Fruit fly (Drosophila melanogaster) whole organism, embryonic: ENCODE measurements around the gene nompB.

Experiments
- CG10979 ChIP-seq: fragments of 200-800 bp; sonication (Bioruptor generic); optimal IDR thresholded peaks from 2 replicates; lab custom pipeline; 2018; ENCODE audit warnings: missing biosample characterization, mild to moderate bottlenecking, missing genetic modification characterization, moderate library complexity
- CG11398 ChIP-seq: fragments of 200-800 bp; sonication (Bioruptor generic); optimal IDR thresholded peaks from 2 replicates; lab custom pipeline; 2016; ENCODE audit warnings: missing biosample characterization, missing genetic modification characterization
- CG11723 ChIP-seq: fragments of 200-800 bp; sonication (Bioruptor generic); optimal IDR thresholded peaks from 2 replicates; lab custom pipeline; 2017; ENCODE audit warnings: missing biosample characterization, mild to moderate bottlenecking, missing genetic modification characterization
- CG12391 ChIP-seq: fragments of 200-800 bp; sonication (Bioruptor generic); optimal IDR thresholded peaks from 3 replicates; lab custom pipeline; 2018; ENCODE audit warnings: missing biosample characterization, mild to moderate bottlenecking, missing genetic modification characterization, moderate library complexity
- CG12744 ChIP-seq: fragments of 200-800 bp; sonication (Bioruptor generic); optimal IDR thresholded peaks from 2 replicates; lab custom pipeline; 2016; ENCODE audit warnings: missing biosample characterization, missing genetic modification characterization
- CG12942 ChIP-seq: fragments of 200-800 bp; sonication (Bioruptor generic); optimal IDR thresholded peaks from 3 replicates; lab custom pipeline; 2016; ENCODE audit warnings: missing biosample characterization, missing genetic modification characterization
- CG13287 ChIP-seq: fragments of 200-800 bp; sonication (Bioruptor generic); IDR thresholded peaks from 2 replicates; pipeline ENCODE4 v1.3.6; 2022; ENCODE audit warnings: missing biosample characterization, missing genetic modification characterization; ENCODE audit not compliant: partially characterized antibody
- CG13894 ChIP-seq: fragments of 200-800 bp; sonication (Bioruptor generic); optimal IDR thresholded peaks from 3 replicates; lab custom pipeline; 2018; ENCODE audit warnings: missing biosample characterization, mild to moderate bottlenecking, missing genetic modification characterization, moderate library complexity
- CG17829 ChIP-seq: fragments of 200-800 bp; optimal IDR thresholded peaks from 2 replicates; lab custom pipeline; 2019; ENCODE audit warnings: missing biosample characterization, mild to moderate bottlenecking, missing genetic modification characterization, moderate library complexity
- CG2199 ChIP-seq: fragments of 200-800 bp; sonication (Bioruptor generic); IDR thresholded peaks from 3 replicates; pipeline ENCODE4 v1.3.6; 2022; ENCODE audit warnings: missing biosample characterization, missing genetic modification characterization
- CG2712 ChIP-seq: fragments of 200-800 bp; optimal IDR thresholded peaks from 3 replicates; lab custom pipeline; 2019; ENCODE audit warnings: missing biosample characterization, mild to moderate bottlenecking, missing genetic modification characterization, moderate library complexity
- CG31441 ChIP-seq: fragments of 200-800 bp; sonication (Bioruptor generic); IDR thresholded peaks from 2 replicates; pipeline ENCODE4 v1.3.6; 2022; ENCODE audit warnings: missing biosample characterization, missing genetic modification characterization
- CG33213 ChIP-seq: fragments of 200-800 bp; sonication (Bioruptor generic); optimal IDR thresholded peaks from 3 replicates; lab custom pipeline; 2016; ENCODE audit warnings: missing biosample characterization, missing genetic modification characterization
- CG3847 ChIP-seq: fragments of 200-800 bp; sonication (Bioruptor generic); IDR thresholded peaks from 2 replicates; pipeline ENCODE4 v1.3.6; 2022; ENCODE audit warnings: missing biosample characterization, missing genetic modification characterization
- CG4617 ChIP-seq: fragments of 200-800 bp; sonication (Bioruptor generic); optimal IDR thresholded peaks from 3 replicates; lab custom pipeline; 2016; ENCODE audit warnings: missing biosample characterization, missing genetic modification characterization, borderline replicate concordance
- CG8944 ChIP-seq: fragments of 200-800 bp; sonication (Bioruptor generic); optimal IDR thresholded peaks from 3 replicates; lab custom pipeline; 2016; ENCODE audit warnings: missing biosample characterization, missing genetic modification characterization
- CG9817 ChIP-seq: fragments of 200-800 bp; sonication (Bioruptor generic); optimal IDR thresholded peaks from 2 replicates; lab custom pipeline; 2018; ENCODE audit warnings: missing biosample characterization, mild to moderate bottlenecking, missing genetic modification characterization, moderate library complexity
- CrebB ChIP-seq: fragments of 200-800 bp; sonication (Bioruptor generic); optimal IDR thresholded peaks from 3 replicates; lab custom pipeline; 2018; ENCODE audit warnings: missing biosample characterization, mild to moderate bottlenecking, missing genetic modification characterization
- Fer1 ChIP-seq: fragments of 200-800 bp; sonication (Bioruptor generic); optimal IDR thresholded peaks from 2 replicates; lab custom pipeline; 2017; ENCODE audit warnings: missing biosample characterization, mild to moderate bottlenecking, missing genetic modification characterization
- Lhr ChIP-seq: fragments of 200-800 bp; sonication (Bioruptor generic); optimal IDR thresholded peaks from 3 replicates; lab custom pipeline; 2017; ENCODE audit warnings: mild to moderate bottlenecking, missing biosample characterization, missing genetic modification reagents, missing genetic modification characterization
- MESR4 ChIP-seq: fragments of 200-800 bp; sonication (Bioruptor generic); optimal IDR thresholded peaks from 2 replicates; lab custom pipeline; 2018; ENCODE audit warnings: missing biosample characterization, mild to moderate bottlenecking, missing genetic modification characterization, moderate library complexity
- Med ChIP-seq: fragments of 200-800 bp; sonication (Bioruptor generic); peaks from one replicate; lab custom pipeline; 2016; ENCODE audit warnings: missing biosample characterization, missing genetic modification characterization, mild to moderate bottlenecking, inconsistent platforms, moderate library complexity
- Oaz ChIP-seq: fragments of 200-800 bp; sonication (Bioruptor generic); IDR thresholded peaks from 2 replicates; pipeline ENCODE4 v1.3.6; 2022; ENCODE audit warnings: missing biosample characterization, missing genetic modification characterization
- Pdp1 ChIP-seq, 2 experiments: fragments of 200-800 bp; sonication (Bioruptor generic); optimal IDR thresholded peaks; 3 replicates each; lab custom pipeline; 2016; ENCODE audit warnings: missing biosample characterization in 2 of 2, missing genetic modification characterization in 2 of 2, mild to moderate bottlenecking in 1 of 2, moderate library complexity in 1 of 2
- Sox102F ChIP-seq: fragments of 200-800 bp; sonication (Bioruptor generic); optimal IDR thresholded peaks from 2 replicates; lab custom pipeline; 2018; ENCODE audit warnings: missing biosample characterization, mild to moderate bottlenecking, missing genetic modification characterization, moderate library complexity
- Stat92E ChIP-seq, 3 experiments: fragments of >200 bp in 2 of 3; fragments of 200-800 bp in 1 of 3; sonication (Bioruptor generic) in 1 of 3; optimal IDR thresholded peaks; 2 replicates each; lab custom pipeline; 2017 to 2019; ENCODE audit warnings: missing biosample characterization in 3 of 3, missing genetic modification characterization in 3 of 3, mild to moderate bottlenecking in 1 of 3, moderate library complexity in 1 of 3
- Vsx1 ChIP-seq: fragments of 200-800 bp; sonication (Bioruptor generic); optimal IDR thresholded peaks from 2 replicates; lab custom pipeline; 2017; ENCODE audit warnings: missing biosample characterization, mild to moderate bottlenecking, missing genetic modification characterization, missing genetic modification reagents
- cato ChIP-seq: fragments of 200-800 bp; sonication (Bioruptor generic); optimal IDR thresholded peaks from 2 replicates; lab custom pipeline; 2016; ENCODE audit warnings: missing biosample characterization, missing genetic modification characterization, borderline replicate concordance
- caup ChIP-seq: fragments of 200-800 bp; sonication (Bioruptor generic); optimal IDR thresholded peaks from 3 replicates; lab custom pipeline; 2017; ENCODE audit warnings: missing biosample characterization, mild to moderate bottlenecking, missing genetic modification characterization, moderate library complexity; ENCODE audit not compliant: severe bottlenecking
- cg ChIP-seq: fragments of 200-800 bp; sonication (Bioruptor generic); optimal IDR thresholded peaks from 3 replicates; lab custom pipeline; 2019; ENCODE audit warnings: missing biosample characterization, mild to moderate bottlenecking, missing genetic modification characterization, moderate library complexity
- danr ChIP-seq: fragments of 200-800 bp; sonication (Bioruptor generic); IDR thresholded peaks from 2 replicates; pipeline ENCODE4 v1.3.6; 2022; ENCODE audit warnings: missing biosample characterization, missing genetic modification characterization
- exex ChIP-seq: fragments of 200-800 bp; sonication (Bioruptor generic); optimal IDR thresholded peaks from 4 replicates; lab custom pipeline; 2018; ENCODE audit warnings: missing biosample characterization, mild to moderate bottlenecking, missing genetic modification characterization, moderate library complexity
- ftz-f1 ChIP-seq: fragments of 200-800 bp; sonication (Bioruptor generic); optimal IDR thresholded peaks from 2 replicates; lab custom pipeline; 2016; ENCODE audit warnings: missing biosample characterization, missing genetic modification characterization
- gem ChIP-seq: fragments of 200-800 bp; sonication (Bioruptor generic); optimal IDR thresholded peaks from 2 replicates; lab custom pipeline; 2019; ENCODE audit warnings: missing biosample characterization, mild to moderate bottlenecking, missing genetic modification characterization, moderate library complexity
- gfzf ChIP-seq: fragments of 200-800 bp; sonication (Bioruptor generic); optimal IDR thresholded peaks from 2 replicates; lab custom pipeline; 2016; ENCODE audit warnings: missing biosample characterization, mild to moderate bottlenecking, missing genetic modification characterization, moderate library complexity
- grau ChIP-seq: fragments of 200-800 bp; optimal IDR thresholded peaks from 3 replicates; lab custom pipeline; 2019; ENCODE audit warnings: missing biosample characterization, mild to moderate bottlenecking, missing genetic modification characterization, moderate library complexity
- gsb-n ChIP-seq: fragments of 200-800 bp; sonication (Bioruptor generic); optimal IDR thresholded peaks from 3 replicates; lab custom pipeline; 2018; ENCODE audit warnings: missing biosample characterization, mild to moderate bottlenecking, missing genetic modification characterization
- jumu ChIP-seq: fragments of 200-800 bp; sonication (Bioruptor generic); optimal IDR thresholded peaks from 3 replicates; lab custom pipeline; 2016; ENCODE audit warnings: missing biosample characterization, missing genetic modification characterization
- lmd ChIP-seq: fragments of 200-800 bp; sonication (Bioruptor generic); IDR thresholded peaks from 2 replicates; pipeline ENCODE4 v1.3.6; 2022; ENCODE audit warnings: missing biosample characterization, missing genetic modification characterization
- nerfin-1 ChIP-seq: fragments of 200-800 bp; sonication (Bioruptor generic); optimal IDR thresholded peaks from 3 replicates; lab custom pipeline; 2019; ENCODE audit warnings: missing biosample characterization, mild to moderate bottlenecking, missing genetic modification characterization, moderate library complexity
- pfk ChIP-seq: fragments of 200-800 bp; sonication (Bioruptor generic); optimal IDR thresholded peaks from 2 replicates; lab custom pipeline; 2018; ENCODE audit warnings: missing biosample characterization, mild to moderate bottlenecking, missing genetic modification characterization, moderate library complexity
- pzg ChIP-seq: fragments of 200-800 bp; sonication (Bioruptor generic); optimal IDR thresholded peaks from 3 replicates; lab custom pipeline; 2018; ENCODE audit warnings: missing biosample characterization, mild to moderate bottlenecking, missing genetic modification characterization, moderate library complexity
- ro ChIP-seq: fragments of 200-800 bp; sonication (Bioruptor generic); IDR thresholded peaks from 2 replicates; pipeline ENCODE4 v1.3.6; 2022; ENCODE audit warnings: missing biosample characterization, missing genetic modification characterization
- sob ChIP-seq: fragments of 200-800 bp; sonication (Bioruptor generic); IDR thresholded peaks from 2 replicates; pipeline ENCODE4 v1.3.6; 2022; ENCODE audit warnings: missing biosample characterization, missing genetic modification characterization
- stwl ChIP-seq: fragments of 200-800 bp; sonication (Bioruptor generic); optimal IDR thresholded peaks from 3 replicates; lab custom pipeline; 2018; ENCODE audit warnings: missing biosample characterization, mild to moderate bottlenecking, missing genetic modification characterization, moderate library complexity
- twi ChIP-seq: fragments of 200-800 bp; optimal IDR thresholded peaks from 2 replicates; lab custom pipeline; 2019; ENCODE audit warnings: missing biosample characterization, mild to moderate bottlenecking, missing genetic modification characterization, moderate library complexity
- wor ChIP-seq: fragments of 200-800 bp; sonication (Bioruptor generic); IDR thresholded peaks from 2 replicates; pipeline ENCODE4 v1.3.6; 2022; ENCODE audit warnings: missing biosample characterization, missing genetic modification characterization
- zen ChIP-seq: fragments of 200-800 bp; sonication (Bioruptor generic); optimal IDR thresholded peaks from 3 replicates; lab custom pipeline; 2018; ENCODE audit warnings: missing biosample characterization, mild to moderate bottlenecking, missing genetic modification characterization, moderate library complexity
- zf30C ChIP-seq: fragments of 200-800 bp; sonication (Bioruptor generic); optimal IDR thresholded peaks from 3 replicates; lab custom pipeline; 2018; ENCODE audit warnings: missing biosample characterization, mild to moderate bottlenecking, missing genetic modification characterization

Gene nompB

dm6 chr2L:21573226-21573791 lies 15.9 kb downstream of the nompB start, which contains the start of gene Lamp1 (continued):
- TF ChIP-seq CG10979 (tag; lab: Kevin White, UChicago) = no peak
- TF ChIP-seq CG13287 = peak; percentile 27; the same call in 1 of the 2 replicates
- peak; percentile 37 for TF ChIP-seq CG9817 (tag; lab: Kevin White, UChicago)
- peak; percentile 14 for TF ChIP-seq CG13894 (tag; lab: Kevin White, UChicago)
- TF ChIP-seq CG33213 (GFP tag; lab: Kevin White, UChicago) = peak; percentile 50
- TF ChIP-seq pzg = peak; percentile 51
- TF ChIP-seq Lhr (GFP tag; lab: Kevin White, UChicago) = peak; percentile 56
- peak; percentile 11 for TF ChIP-seq ftz-f1
- no peak for TF ChIP-seq wor (GFP tag; lab: Robert Waterston, UW)
- TF ChIP-seq Fer1 (GFP tag; lab: Kevin White, UChicago) = no peak
- no peak for TF ChIP-seq cato (GFP tag; lab: Kevin White, UChicago)
- no peak for TF ChIP-seq Oaz (GFP tag; lab: Robert Waterston, UW)
- peak in 1 of 2 experiments; percentile 28 for TF ChIP-seq Pdp1 (GFP tag; optimal IDR thresholded peaks at IDR 0.05; lab: Kevin White, UChicago)
- TF ChIP-seq ro (GFP tag; lab: Robert Waterston, UW) = no peak
- peak; percentile 35; the same call in 1 of the 2 replicates for TF ChIP-seq CG3847 (GFP tag; lab: Robert Waterston, UW)
- TF ChIP-seq sob (GFP tag; lab: Robert Waterston, UW) = peak; percentile 43; the same call in 1 of the 2 replicates
- peak; percentile 64 for TF ChIP-seq cg
- TF ChIP-seq CrebB = peak; percentile 13
- peak; percentile 94 for TF ChIP-seq MESR4
- TF ChIP-seq CG2199 (GFP tag; lab: Robert Waterston, UW) = peak; percentile 92
- peak; percentile 32 for TF ChIP-seq Sox102F (GFP tag; lab: Kevin White, UChicago)
- TF ChIP-seq stwl (tag; lab: Kevin White, UChicago) = peak; percentile 52
- peak; percentile 29 for TF ChIP-seq twi
- peak; percentile 59 for TF ChIP-seq gfzf (GFP tag; lab: Kevin White, UChicago)
- peak; percentile 68 for TF ChIP-seq CG4617 (GFP tag; lab: Kevin White, UChicago)
- TF ChIP-seq CG11723 = peak; percentile 54
- TF ChIP-seq grau (tag; lab: Kevin White, UChicago) = peak; percentile 49
- TF ChIP-seq exex (tag; lab: Kevin White, UChicago) = no peak
- TF ChIP-seq nerfin-1 (tag; lab: Kevin White, UChicago) = no peak
- TF ChIP-seq CG12942 (GFP tag; lab: Kevin White, UChicago) = no peak
- no peak for TF ChIP-seq zf30C
- TF ChIP-seq gem = peak; percentile 71
- peak; percentile 62 for TF ChIP-seq CG31441 (GFP tag; lab: Robert Waterston, UW)
- TF ChIP-seq danr (GFP tag; lab: Robert Waterston, UW) = no peak
- TF ChIP-seq CG12744 (GFP tag; lab: Kevin White, UChicago) = no peak
- TF ChIP-seq CG8944 (GFP tag; lab: Kevin White, UChicago) = no peak
- TF ChIP-seq jumu (GFP tag; lab: Kevin White, UChicago) = no peak
- TF ChIP-seq zen = peak; percentile 43
- TF ChIP-seq caup (GFP tag; lab: Kevin White, UChicago) = peak; percentile 9
- peak; percentile 58 for TF ChIP-seq gsb-n
- no peak for TF ChIP-seq pfk
- no peak for TF ChIP-seq lmd (GFP tag; lab: Robert Waterston, UW)
- TF ChIP-seq CG11398 (GFP tag; lab: Kevin White, UChicago) = no peak
- TF ChIP-seq CG17829 = peak; percentile 71
- TF ChIP-seq Vsx1 = peak; percentile 15
- TF ChIP-seq CG2712 (tag; lab: Kevin White, UChicago) = peak; percentile 64
- TF ChIP-seq Med (GFP tag; lab: Kevin White, UChicago) = peak; percentile 76
- peak in 1 of 3 experiments; percentile 20 for TF ChIP-seq Stat92E (GFP tag; optimal IDR thresholded peaks at IDR 0.05; lab: Kevin White, UChicago)
- TF ChIP-seq CG12391 (tag; lab: Kevin White, UChicago) = peak; percentile 68
